Fruit fly (Drosophila melanogaster) S2 (cell line): ENCODE measurements around the gene GramD1B.

Experiments used
- CG8478 ChIP-seq: fragments of >200 bp; optimal IDR thresholded peaks from 2 replicates; lab custom pipeline; 2018
- CTCF ChIP-seq, 2 experiments: fragments of >200 bp; optimal IDR thresholded peaks; 2 replicates each; lab custom pipeline; 2018

DNA sequence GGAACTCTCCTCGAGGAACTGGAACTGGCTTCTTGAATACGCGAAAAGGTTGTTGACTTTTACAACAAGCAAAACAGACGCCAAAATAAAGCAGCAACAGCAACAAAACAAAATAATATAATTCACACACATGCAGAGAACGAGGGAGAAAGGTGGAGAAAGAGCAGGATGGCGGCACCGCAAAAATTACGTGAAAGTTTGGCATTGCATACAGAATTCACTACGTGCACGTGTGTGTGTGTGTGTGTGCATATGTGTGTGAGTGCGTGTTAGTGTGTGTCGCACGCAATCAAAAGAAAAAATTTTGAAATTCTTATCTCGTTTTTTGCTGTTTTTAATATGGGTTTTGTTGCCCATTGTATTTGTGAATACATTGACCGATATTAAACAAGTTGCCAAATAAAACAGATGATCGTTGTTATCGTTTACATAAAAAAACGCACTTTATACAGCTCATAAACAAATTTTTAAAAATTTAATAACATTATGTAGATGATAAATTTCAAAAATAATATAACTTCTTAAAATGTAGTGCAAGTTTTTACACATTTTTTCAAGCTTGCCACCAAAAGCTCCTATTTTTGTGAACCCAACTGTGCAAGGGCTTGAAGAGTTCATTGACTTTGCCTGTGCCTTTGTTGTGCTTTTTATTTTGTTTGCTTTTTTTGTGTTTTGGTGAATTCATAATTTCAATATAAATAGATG lies 31.8 kb downstream of the GramD1B start:
- TF ChIP-seq CTCF (optimal IDR thresholded peaks at IDR 0.05; lab: Kevin White, UChicago) (no peak), CG8478 (lab: Kevin White, UChicago) (no peak)
